Worm (Caenorhabditis elegans) whole organism, mixed stage, embryonic: ENCODE results near the gene F54D12.2.

Source experiments
- M03D4.4 ChIP-seq: sonication (generic microtip); optimal IDR thresholded peaks from 2 replicates; lab custom pipeline; 2017; ENCODE audit warnings: mild to moderate bottlenecking, missing genetic modification characterization, missing compliant biosample characterization
- ces-1 ChIP-seq: fragments of 150-350 bp; optimal IDR thresholded peaks from 2 replicates; lab custom pipeline; 2014; ENCODE audit warnings: missing biosample characterization, missing genetic modification reagents, missing genetic modification characterization
- elt-1 ChIP-seq: sonication (generic microtip); optimal IDR thresholded peaks from 2 replicates; lab custom pipeline; 2017; ENCODE audit warnings: missing genetic modification characterization, mild to moderate bottlenecking, missing compliant biosample characterization, antibody characterized with exemption, moderate library complexity, borderline replicate concordance; ENCODE audit not compliant: insufficient read depth
- mls-2 ChIP-seq: sonication (generic microtip); optimal IDR thresholded peaks from 2 replicates; lab custom pipeline; 2016; ENCODE audit warnings: mild to moderate bottlenecking, missing genetic modification characterization, moderate library complexity, missing compliant biosample characterization
- pha-4 ChIP-seq: fragments of 150-350 bp; optimal IDR thresholded peaks from 2 replicates; lab custom pipeline; 2018; ENCODE audit warnings: missing biosample characterization, missing genetic modification reagents, missing genetic modification characterization
- snpc-4 ChIP-seq: fragments of 150-350 bp; optimal IDR thresholded peaks from 2 replicates; lab custom pipeline; 2014; ENCODE audit warnings: missing biosample characterization, missing genetic modification characterization
- unc-39 ChIP-seq: fragments of 150-350 bp; optimal IDR thresholded peaks from 2 replicates; lab custom pipeline; 2014; ENCODE audit warnings: missing biosample characterization, missing genetic modification characterization
- unc-62 ChIP-seq: fragments of 150-350 bp; optimal IDR thresholded peaks from 2 replicates; lab custom pipeline; 2014; ENCODE audit warnings: missing biosample characterization, missing genetic modification reagents, missing genetic modification characterization
- zip-8 ChIP-seq: fragments of 150-350 bp; optimal IDR thresholded peaks from 2 replicates; lab custom pipeline; 2014; ENCODE audit warnings: missing biosample characterization, missing genetic modification characterization

DNA sequence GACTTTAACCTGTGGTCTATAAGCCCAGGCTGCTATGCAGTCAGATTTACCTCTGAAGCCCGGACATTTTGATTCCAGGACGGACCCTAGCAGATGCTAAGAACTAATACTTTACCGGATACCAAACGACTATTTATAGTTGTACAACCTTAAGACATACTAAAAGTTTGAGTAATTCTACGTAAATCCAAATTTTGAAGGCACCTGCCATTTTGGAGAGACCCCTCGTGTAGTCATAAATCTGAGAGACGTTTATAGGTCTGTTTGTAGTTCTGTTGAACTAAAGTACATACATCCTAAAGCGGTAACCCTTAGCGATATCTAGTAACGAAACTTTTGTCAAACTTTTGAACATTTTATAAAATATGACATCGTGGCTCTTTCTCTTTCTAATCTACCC lies at the start of gene F54D12.2:
- TF ChIP-seq zip-8 (tag; lab: Kevin White, UChicago) (no peak), ces-1 (GFP tag; lab: Kevin White, UChicago) (no peak), elt-1 (tag; lab: Kevin White, UChicago) (no peak), mls-2 (tag; lab: Kevin White, UChicago) (no peak), pha-4 (tag; lab: Kevin White, UChicago) (no peak), unc-39 (no peak), snpc-4 (tag; lab: Kevin White, UChicago) (no peak), M03D4.4 (tag; lab: Kevin White, UChicago) (no peak), unc-62 (GFP tag; lab: Kevin White, UChicago) (no peak)
